Worm (Caenorhabditis elegans) whole organism, L2 larva: ENCODE results near the gene tbx-9.

Experiments used
- C34F6.9 ChIP-seq: fragments of 150-350 bp; optimal IDR thresholded peaks from 2 replicates; lab custom pipeline; 2014; ENCODE audit warnings: missing biosample characterization, missing genetic modification characterization
- F13H6.1 ChIP-seq: sonication (generic microtip); optimal IDR thresholded peaks from 2 replicates; lab custom pipeline; 2016; ENCODE audit warnings: missing genetic modification characterization, missing compliant biosample characterization
- Y55F3AM.14 ChIP-seq: fragments of 200-800 bp; sonication (Bioruptor generic); optimal IDR thresholded peaks from 2 replicates; lab custom pipeline; 2018; ENCODE audit warnings: mild to moderate bottlenecking, missing genetic modification characterization, missing compliant biosample characterization
- alr-1 ChIP-seq: fragments of 150-350 bp; optimal IDR thresholded peaks from 2 replicates; lab custom pipeline; 2014; ENCODE audit warnings: missing biosample characterization, missing genetic modification characterization
- aly-2 ChIP-seq: fragments of 150-350 bp; optimal IDR thresholded peaks from 2 replicates; lab custom pipeline; 2014; ENCODE audit warnings: missing biosample characterization, missing genetic modification characterization
- ama-1 ChIP-seq: fragments of 150-350 bp; optimal IDR thresholded peaks from 2 replicates; lab custom pipeline; 2018; ENCODE audit warnings: inconsistent platforms
- ceh-16 ChIP-seq: fragments of 150-350 bp; optimal IDR thresholded peaks from 2 replicates; lab custom pipeline; 2014; ENCODE audit warnings: missing biosample characterization, missing genetic modification characterization
- ceh-82 ChIP-seq: fragments of 150-350 bp; optimal IDR thresholded peaks from 2 replicates; lab custom pipeline; 2014; ENCODE audit warnings: missing biosample characterization, missing genetic modification characterization
- crh-2 ChIP-seq: sonication (generic microtip); optimal IDR thresholded peaks from 2 replicates; lab custom pipeline; 2017; ENCODE audit warnings: missing biosample characterization, missing genetic modification characterization
- dmd-4 ChIP-seq: sonication (generic microtip); optimal IDR thresholded peaks from 2 replicates; lab custom pipeline; 2017; ENCODE audit warnings: missing biosample characterization, missing genetic modification characterization
- elt-1 ChIP-seq: fragments of 150-350 bp; optimal IDR thresholded peaks from 2 replicates; lab custom pipeline; 2014; ENCODE audit warnings: missing biosample characterization, missing genetic modification characterization
- fos-1 ChIP-seq: fragments of 150-350 bp; optimal IDR thresholded peaks from 2 replicates; lab custom pipeline; 2014; ENCODE audit warnings: missing biosample characterization, missing genetic modification characterization
- gmeb-1 ChIP-seq: fragments of 150-350 bp; optimal IDR thresholded peaks from 2 replicates; lab custom pipeline; 2014; ENCODE audit warnings: missing biosample characterization, missing genetic modification characterization
- lin-11 ChIP-seq: fragments of 150-350 bp; sonication (generic microtip); optimal IDR thresholded peaks from 2 replicates; lab custom pipeline; 2014; ENCODE audit warnings: missing biosample characterization, missing genetic modification characterization, inconsistent platforms, mixed read lengths
- lin-13 ChIP-seq: fragments of 150-350 bp; optimal IDR thresholded peaks from 2 replicates; lab custom pipeline; 2014; ENCODE audit warnings: missing biosample characterization, missing genetic modification reagents, missing genetic modification characterization
- lin-39 ChIP-seq: fragments of 150-350 bp; optimal IDR thresholded peaks from 2 replicates; lab custom pipeline; 2014; ENCODE audit warnings: missing biosample characterization, missing genetic modification reagents, missing genetic modification characterization
- lsy-2 ChIP-seq, 2 experiments: fragments of 150-350 bp in 1 of 2; sonication (generic microtip) in 1 of 2; optimal IDR thresholded peaks; 2 replicates each; lab custom pipeline; 2014 to 2017; ENCODE audit warnings: missing biosample characterization in 2 of 2, missing genetic modification characterization in 2 of 2
- mab-5 ChIP-seq: fragments of 150-350 bp; optimal IDR thresholded peaks from 2 replicates; lab custom pipeline; 2014; ENCODE audit warnings: missing biosample characterization, missing genetic modification characterization
- mbf-1 ChIP-seq: sonication (generic microtip); optimal IDR thresholded peaks from 2 replicates; lab custom pipeline; 2017; ENCODE audit warnings: missing biosample characterization, missing genetic modification characterization
- nhr-10 ChIP-seq: sonication (generic microtip); optimal IDR thresholded peaks from 2 replicates; lab custom pipeline; 2017; ENCODE audit warnings: missing biosample characterization, missing genetic modification characterization
- nhr-12 ChIP-seq: fragments of 150-350 bp; optimal IDR thresholded peaks from 2 replicates; lab custom pipeline; 2014; ENCODE audit warnings: missing biosample characterization, missing genetic modification characterization
- nhr-129 ChIP-seq: fragments of 150-350 bp; optimal IDR thresholded peaks from 2 replicates; lab custom pipeline; 2014; ENCODE audit warnings: missing biosample characterization, missing genetic modification characterization
- nhr-21 ChIP-seq: fragments of 150-350 bp; optimal IDR thresholded peaks from 2 replicates; lab custom pipeline; 2014; ENCODE audit warnings: missing biosample characterization, missing genetic modification characterization
- nhr-23 ChIP-seq: fragments of 150-350 bp; optimal IDR thresholded peaks from 2 replicates; lab custom pipeline; 2014; ENCODE audit warnings: missing biosample characterization, missing genetic modification reagents, missing genetic modification characterization
- nhr-237 ChIP-seq: fragments of 150-350 bp; optimal IDR thresholded peaks from 2 replicates; lab custom pipeline; 2014; ENCODE audit warnings: missing biosample characterization, missing genetic modification characterization
- nhr-25 ChIP-seq: fragments of 150-350 bp; sonication (generic microtip); optimal IDR thresholded peaks from 3 replicates; lab custom pipeline; 2014; ENCODE audit warnings: missing biosample characterization, missing genetic modification characterization
- nhr-6 ChIP-seq: fragments of 150-350 bp; optimal IDR thresholded peaks from 2 replicates; lab custom pipeline; 2014; ENCODE audit warnings: missing biosample characterization, missing genetic modification characterization
- nhr-77 ChIP-seq: fragments of 150-350 bp; optimal IDR thresholded peaks from 2 replicates; lab custom pipeline; 2014; ENCODE audit warnings: missing biosample characterization, missing genetic modification characterization
- sem-4 ChIP-seq: fragments of 150-350 bp; optimal IDR thresholded peaks from 2 replicates; lab custom pipeline; 2014; ENCODE audit warnings: missing biosample characterization, missing genetic modification reagents, missing genetic modification characterization
- sma-3 ChIP-seq: sonication (generic microtip); optimal IDR thresholded peaks from 2 replicates; lab custom pipeline; 2016; ENCODE audit warnings: missing genetic modification reagents, missing genetic modification characterization, missing compliant biosample characterization
- snpc-4 ChIP-seq: fragments of 150-350 bp; optimal IDR thresholded peaks from 2 replicates; lab custom pipeline; 2014; ENCODE audit warnings: missing biosample characterization, missing genetic modification characterization
- unc-39 ChIP-seq: fragments of 150-350 bp; optimal IDR thresholded peaks from 2 replicates; lab custom pipeline; 2014; ENCODE audit warnings: missing biosample characterization, missing genetic modification characterization
- unc-55 ChIP-seq: fragments of 150-350 bp; sonication (generic microtip); optimal IDR thresholded peaks from 3 replicates; lab custom pipeline; 2014; ENCODE audit warnings: missing biosample characterization, missing genetic modification reagents, missing genetic modification characterization
- zag-1 ChIP-seq: fragments of 150-350 bp; optimal IDR thresholded peaks from 2 replicates; lab custom pipeline; 2014; ENCODE audit warnings: missing biosample characterization, missing genetic modification characterization
- ztf-11 ChIP-seq: sonication (generic microtip); optimal IDR thresholded peaks from 2 replicates; lab custom pipeline; 2017; ENCODE audit warnings: missing biosample characterization, missing genetic modification characterization
- ztf-4 ChIP-seq: fragments of 150-350 bp; optimal IDR thresholded peaks from 2 replicates; lab custom pipeline; 2014; ENCODE audit warnings: missing biosample characterization, missing genetic modification characterization

tbx-9 gene

DNA sequence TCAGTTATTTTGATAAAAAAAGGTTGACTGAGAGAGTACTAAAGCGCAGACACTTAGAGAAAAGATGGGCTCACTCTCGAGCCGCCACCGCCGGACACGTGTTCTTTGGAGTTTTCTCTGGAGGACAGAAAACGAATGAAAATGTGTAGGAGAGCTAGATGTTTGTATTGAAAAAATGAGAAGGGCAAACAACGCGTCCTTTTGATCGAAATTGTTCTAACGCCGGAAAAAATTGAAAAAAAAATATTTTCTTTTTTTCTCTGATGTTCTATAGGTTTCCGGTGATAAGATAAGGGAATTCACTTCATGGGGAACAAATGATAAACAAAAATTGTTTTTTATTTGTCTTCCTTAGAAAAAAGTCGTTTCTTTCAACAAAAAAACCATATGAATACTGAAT, 11.8 kb downstream of the tbx-9 start (continued):
- TF ChIP-seq snpc-4 (tag; lab: Kevin White, UChicago) (no peak), unc-39 (no peak), alr-1 (tag; lab: Kevin White, UChicago) (no peak), ceh-82 (tag; lab: Kevin White, UChicago) (no peak), nhr-21 (no peak), elt-1 (tag; lab: Kevin White, UChicago) (no peak)

- TF ChIP-seq nhr-6 (tag; lab: Kevin White, UChicago), result peak; percentile 1
- no peak for TF ChIP-seq F13H6.1 (tag; lab: Kevin White, UChicago)
- peak; percentile 0 for TF ChIP-seq sma-3 (GFP tag; lab: Kevin White, UChicago)
- peak; percentile 27 for TF ChIP-seq nhr-25 (tag; lab: Kevin White, UChicago)
- TF ChIP-seq gmeb-1, result no peak
- TF ChIP-seq nhr-237 (tag; lab: Kevin White, UChicago), result no peak
- peak; percentile 31 for TF ChIP-seq ama-1 (lab: Kevin White, UChicago)
- TF ChIP-seq nhr-12 (tag; lab: Kevin White, UChicago), result no peak
- peak; percentile 10 for TF ChIP-seq nhr-129 (tag; lab: Kevin White, UChicago)
- TF ChIP-seq fos-1, result peak; percentile 38
Observed at ce11 chrIII:10328565-10329541, 12.8 kb downstream of the tbx-9 start.

DNA sequence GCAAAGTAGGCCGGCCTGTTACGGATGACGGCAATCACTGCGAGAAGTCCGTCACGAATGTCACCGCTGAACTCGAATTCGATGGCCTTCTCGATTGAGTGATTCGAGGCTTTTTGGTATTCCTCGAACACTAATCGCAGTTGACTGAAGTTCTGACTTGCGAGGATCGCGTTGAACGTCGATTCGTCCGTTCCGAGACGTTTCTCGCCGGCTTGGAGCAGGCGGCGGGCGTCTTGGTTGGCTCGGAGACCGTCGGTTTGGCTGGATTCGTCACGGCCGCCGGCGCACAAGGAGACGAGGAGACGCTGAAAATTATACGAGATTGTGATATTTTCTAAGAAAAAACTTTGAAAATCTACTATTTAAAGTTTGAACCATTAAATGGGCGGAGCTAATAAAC, 15.3 kb downstream of the tbx-9 start:
- TF ChIP-seq fos-1 (no peak), nhr-237 (tag; lab: Kevin White, UChicago) (no peak), dmd-4 (tag; lab: Kevin White, UChicago) (no peak), ztf-4 (tag; lab: Kevin White, UChicago) (no peak), Y55F3AM.14 (GFP tag; lab: Kevin White, UChicago) (no peak), nhr-129 (tag; lab: Kevin White, UChicago) (no peak), C34F6.9 (tag; lab: Kevin White, UChicago) (no peak), lin-11 (tag; lab: Kevin White, UChicago) (no peak), lin-39 (tag; lab: Kevin White, UChicago) (no peak), nhr-10 (no peak), elt-1 (tag; lab: Kevin White, UChicago) (no peak), aly-2 (tag; lab: Kevin White, UChicago) (no peak), ama-1 (lab: Kevin White, UChicago) (no peak), nhr-77 (tag; lab: Kevin White, UChicago) (no peak), unc-55 (no peak), alr-1 (tag; lab: Kevin White, UChicago) (no peak), mbf-1 (tag; lab: Kevin White, UChicago) (no peak), nhr-25 (tag; lab: Kevin White, UChicago) (no peak), unc-39 (no peak)

- TF ChIP-seq gmeb-1, result no peak
- TF ChIP-seq unc-55, result peak; percentile 5
- TF ChIP-seq, all 48 proteins: peak for 1
Observed at ce11 chrIII:10320788-10321187, 20.9 kb downstream of the tbx-9 start, which contains the start of gene sas-7. Gene sas-7, plus strand, starts transcription at chrIII:10321019.

ce11 chrIII:10318755-10319154, 22.9 kb downstream of the tbx-9 start, which contains the start of gene unc-69:
Gene unc-69, plus strand, starts transcription at chrIII:10318939.
- TF ChIP-seq nhr-23 (tag; lab: Kevin White, UChicago) (no peak), zag-1 (peak; percentile 66), mab-5 (tag; lab: Kevin White, UChicago) (peak; percentile 50), unc-55 (peak; percentile 88), F13H6.1 (tag; lab: Kevin White, UChicago) (peak; percentile 35), lin-13 (GFP tag; lab: Kevin White, UChicago) (peak; percentile 60), nhr-25 (tag; lab: Kevin White, UChicago) (no peak), alr-1 (tag; lab: Kevin White, UChicago) (no peak), sem-4 (tag; lab: Kevin White, UChicago) (peak; percentile 19), nhr-129 (tag; lab: Kevin White, UChicago) (peak; percentile 65), ztf-11 (tag; lab: Kevin White, UChicago) (no peak), gmeb-1 (peak; percentile 16), lin-39 (tag; lab: Kevin White, UChicago) (no peak), crh-2 (peak; percentile 96), fos-1 (peak; percentile 35), lsy-2 (tag; optimal IDR thresholded peaks at IDR 0.05; lab: Kevin White, UChicago) (peak in 1 of 2 experiments; percentile 84), nhr-21 (peak; percentile 4), nhr-12 (tag; lab: Kevin White, UChicago) (no peak), C34F6.9 (tag; lab: Kevin White, UChicago) (peak; percentile 86), ceh-16 (tag; lab: Kevin White, UChicago) (no peak), lin-11 (tag; lab: Kevin White, UChicago) (peak; percentile 17), ztf-4 (tag; lab: Kevin White, UChicago) (no peak)
